Fruit fly (Drosophila melanogaster) whole organism, embryonic: Measurements from ENCODE around the gene DnaJ-1.

ENCODE experiments used
- Ada2b ChIP-seq: fragments of 200-800 bp; sonication (Bioruptor generic); IDR thresholded peaks from 2 replicates; pipeline ENCODE4 v1.3.6; 2022; ENCODE audit warnings: missing biosample characterization, missing genetic modification characterization
- CG10654 ChIP-seq: fragments of 200-800 bp; sonication (Bioruptor generic); optimal IDR thresholded peaks from 2 replicates; lab custom pipeline; 2016; ENCODE audit warnings: missing biosample characterization, missing genetic modification characterization
- CG12155 ChIP-seq: fragments of 200-800 bp; sonication (Bioruptor generic); optimal IDR thresholded peaks from 3 replicates; lab custom pipeline; 2016; ENCODE audit warnings: missing biosample characterization, missing genetic modification characterization
- CG1233 ChIP-seq: fragments of 200-800 bp; sonication (Bioruptor generic); optimal IDR thresholded peaks from 4 replicates; lab custom pipeline; 2018; ENCODE audit warnings: missing biosample characterization, mild to moderate bottlenecking, missing genetic modification characterization
- CG13123 ChIP-seq: fragments of 200-800 bp; sonication (Bioruptor generic); optimal IDR thresholded peaks from 2 replicates; lab custom pipeline; 2016; ENCODE audit warnings: missing biosample characterization, missing genetic modification characterization
- CG14667 ChIP-seq: fragments of 200-800 bp; sonication (Bioruptor generic); IDR thresholded peaks from 2 replicates; pipeline ENCODE4 v1.3.6; 2022; ENCODE audit warnings: missing biosample characterization, missing genetic modification characterization
- CG14860 ChIP-seq: fragments of 200-800 bp; sonication (Bioruptor generic); IDR thresholded peaks from 3 replicates; pipeline ENCODE4 v1.3.6; 2022; ENCODE audit warnings: missing biosample characterization, missing genetic modification characterization; ENCODE audit not compliant: partially characterized antibody
- CG16815 ChIP-seq: fragments of 200-800 bp; sonication (Bioruptor generic); optimal IDR thresholded peaks from 3 replicates; lab custom pipeline; 2017; ENCODE audit warnings: missing biosample characterization, mild to moderate bottlenecking, missing genetic modification characterization
- CG1792 ChIP-seq: fragments of 200-800 bp; sonication (Bioruptor generic); optimal IDR thresholded peaks from 2 replicates; lab custom pipeline; 2016; ENCODE audit warnings: missing biosample characterization, missing genetic modification characterization
- CG18619 ChIP-seq: fragments of 200-800 bp; sonication (Bioruptor generic); optimal IDR thresholded peaks from 3 replicates; lab custom pipeline; 2017; ENCODE audit warnings: missing biosample characterization, mild to moderate bottlenecking, missing genetic modification characterization
- CG2120 ChIP-seq: fragments of 200-800 bp; sonication (Bioruptor generic); optimal IDR thresholded peaks from 3 replicates; lab custom pipeline; 2016; ENCODE audit warnings: missing biosample characterization, missing genetic modification characterization
- CG2875 ChIP-seq: fragments of 200-800 bp; sonication (Bioruptor generic); optimal IDR thresholded peaks from 2 replicates; lab custom pipeline; 2017; ENCODE audit warnings: missing biosample characterization, mild to moderate bottlenecking, missing genetic modification characterization, missing genetic modification reagents
- CG2889 ChIP-seq: fragments of 200-800 bp; sonication (Bioruptor generic); IDR thresholded peaks from 3 replicates; pipeline ENCODE4 v1.3.6; 2022; ENCODE audit warnings: missing biosample characterization, missing genetic modification characterization
- CG4282 ChIP-seq: fragments of 200-800 bp; sonication (Bioruptor generic); optimal IDR thresholded peaks from 2 replicates; lab custom pipeline; 2016; ENCODE audit warnings: missing biosample characterization, missing genetic modification characterization
- CG43689 ChIP-seq: fragments of 200-800 bp; sonication (Bioruptor generic); IDR thresholded peaks from 2 replicates; pipeline ENCODE4 v1.3.6; 2022; ENCODE audit warnings: missing biosample characterization, missing genetic modification characterization
- CG4424 ChIP-seq: fragments of 200-800 bp; sonication (Bioruptor generic); optimal IDR thresholded peaks from 3 replicates; lab custom pipeline; 2016; ENCODE audit warnings: missing biosample characterization, missing genetic modification characterization
- CG6689 ChIP-seq: fragments of 200-800 bp; sonication (Bioruptor generic); IDR thresholded peaks from 2 replicates; pipeline ENCODE4 v1.3.6; 2022; ENCODE audit warnings: missing biosample characterization, missing genetic modification characterization
- CG6854 ChIP-seq: fragments of 200-800 bp; sonication (Bioruptor generic); optimal IDR thresholded peaks from 3 replicates; lab custom pipeline; 2017; ENCODE audit warnings: missing biosample characterization, mild to moderate bottlenecking, missing genetic modification characterization
- CG9437 ChIP-seq: fragments of 200-800 bp; sonication (Bioruptor generic); optimal IDR thresholded peaks from 2 replicates; lab custom pipeline; 2018; ENCODE audit warnings: missing biosample characterization, mild to moderate bottlenecking, missing genetic modification characterization
- CG9797 ChIP-seq: fragments of 200-800 bp; sonication (Bioruptor generic); optimal IDR thresholded peaks from 3 replicates; lab custom pipeline; 2018; ENCODE audit warnings: missing biosample characterization, mild to moderate bottlenecking, missing genetic modification characterization
- Ets65A ChIP-seq: fragments of 200-800 bp; sonication (Bioruptor generic); peaks from one replicate; lab custom pipeline; 2016; ENCODE audit warnings: missing biosample characterization, missing genetic modification characterization
- GATAe ChIP-seq: fragments of 200-800 bp; sonication (Bioruptor generic); conservative IDR thresholded peaks from 2 replicates; pipeline ENCODE4 v1.3.6; 2022; ENCODE audit warnings: missing biosample characterization, missing genetic modification characterization
- Mrtf ChIP-seq: fragments of 200-800 bp; sonication (Bioruptor generic); IDR thresholded peaks from 3 replicates; pipeline ENCODE4 v1.3.6; 2022; ENCODE audit warnings: missing biosample characterization, missing genetic modification characterization
- Vsx1 ChIP-seq: fragments of 200-800 bp; sonication (Bioruptor generic); optimal IDR thresholded peaks from 2 replicates; lab custom pipeline; 2017; ENCODE audit warnings: missing biosample characterization, mild to moderate bottlenecking, missing genetic modification characterization, missing genetic modification reagents
- YL-1 ChIP-seq: fragments of 200-800 bp; sonication (Bioruptor generic); optimal IDR thresholded peaks from 3 replicates; lab custom pipeline; 2017; ENCODE audit warnings: missing biosample characterization, mild to moderate bottlenecking, missing genetic modification characterization
- ab ChIP-seq: fragments of 200-800 bp; sonication (Bioruptor generic); optimal IDR thresholded peaks from 2 replicates; lab custom pipeline; 2016; ENCODE audit warnings: missing biosample characterization, missing genetic modification characterization
- abd-A ChIP-seq: fragments of 200-800 bp; sonication (Bioruptor generic); optimal IDR thresholded peaks from 3 replicates; lab custom pipeline; 2019; ENCODE audit warnings: missing biosample characterization, mild to moderate bottlenecking, missing genetic modification characterization, moderate library complexity
- bbx ChIP-seq: fragments of 200-800 bp; sonication (Bioruptor generic); IDR thresholded peaks from 2 replicates; pipeline ENCODE4 v1.3.6; 2022; ENCODE audit warnings: missing biosample characterization, missing genetic modification characterization; ENCODE audit not compliant: partially characterized antibody
- bsh ChIP-seq, 2 experiments: fragments of 200-800 bp; sonication (Bioruptor generic); optimal IDR thresholded peaks; 2 replicates each; lab custom pipeline; 2017 to 2018; ENCODE audit warnings: mild to moderate bottlenecking in 2 of 2, missing biosample characterization in 2 of 2, missing genetic modification characterization in 2 of 2, moderate library complexity in 1 of 2
- crol ChIP-seq: fragments of 200-800 bp; sonication (Bioruptor generic); IDR thresholded peaks from 2 replicates; pipeline ENCODE4 v1.3.6; 2022; ENCODE audit warnings: missing biosample characterization, missing genetic modification characterization
- crp ChIP-seq, 2 experiments: fragments of 200-800 bp; sonication (Bioruptor generic); optimal IDR thresholded peaks; 2 replicates in 1 of 2; 3 replicates in 1 of 2; lab custom pipeline; 2017; ENCODE audit warnings: missing biosample characterization in 2 of 2, missing genetic modification characterization in 2 of 2, mild to moderate bottlenecking in 1 of 2, moderate library complexity in 1 of 2
- danr ChIP-seq: fragments of 200-800 bp; sonication (Bioruptor generic); IDR thresholded peaks from 2 replicates; pipeline ENCODE4 v1.3.6; 2022; ENCODE audit warnings: missing biosample characterization, missing genetic modification characterization
- dati ChIP-seq: fragments of 200-800 bp; sonication (Bioruptor generic); IDR thresholded peaks from 2 replicates; pipeline ENCODE4 v1.3.6; 2022; ENCODE audit warnings: missing biosample characterization, missing genetic modification characterization
- dimm ChIP-seq: fragments of 200-800 bp; sonication (Bioruptor generic); IDR thresholded peaks from 2 replicates; pipeline ENCODE4 v1.3.6; 2022; ENCODE audit warnings: missing biosample characterization, missing genetic modification characterization
- dm ChIP-seq: fragments of 200-800 bp; sonication (Bioruptor generic); optimal IDR thresholded peaks from 3 replicates; lab custom pipeline; 2016; ENCODE audit warnings: missing biosample characterization, missing genetic modification characterization
- esg ChIP-seq: fragments of 200-800 bp; sonication (Bioruptor generic); conservative IDR thresholded peaks from 2 replicates; pipeline ENCODE4 v1.3.6; 2022; ENCODE audit warnings: missing biosample characterization, missing genetic modification characterization
- ham ChIP-seq: fragments of 200-800 bp; sonication (Bioruptor generic); IDR thresholded peaks from 2 replicates; pipeline ENCODE4 v1.3.6; 2022; ENCODE audit warnings: missing biosample characterization, missing genetic modification characterization
- hb ChIP-seq: fragments of 200-800 bp; sonication (Bioruptor generic); IDR thresholded peaks from 3 replicates; pipeline ENCODE4 v1.3.6; 2022; ENCODE audit warnings: missing biosample characterization, missing genetic modification characterization; ENCODE audit not compliant: partially characterized antibody
- ind ChIP-seq: fragments of 200-800 bp; sonication (Bioruptor generic); optimal IDR thresholded peaks from 3 replicates; lab custom pipeline; 2016; ENCODE audit warnings: missing biosample characterization, missing genetic modification characterization
- insv ChIP-seq, 2 experiments: fragments of 200-800 bp; sonication (Bioruptor generic); optimal IDR thresholded peaks; 3 replicates each; lab custom pipeline; 2016 to 2018; ENCODE audit warnings: missing biosample characterization in 2 of 2, missing genetic modification characterization in 2 of 2
- maf-S ChIP-seq: fragments of 200-800 bp; sonication (Bioruptor generic); optimal IDR thresholded peaks from 2 replicates; lab custom pipeline; 2016; ENCODE audit warnings: missing biosample characterization, missing genetic modification characterization
- nom ChIP-seq: fragments of 200-800 bp; sonication (Bioruptor generic); optimal IDR thresholded peaks from 2 replicates; lab custom pipeline; 2017; ENCODE audit warnings: missing biosample characterization, missing genetic modification characterization, mild to moderate bottlenecking, moderate library complexity, missing genetic modification reagents
- pho ChIP-seq: fragments of 200-800 bp; sonication (Bioruptor generic); optimal IDR thresholded peaks from 2 replicates; lab custom pipeline; 2016; ENCODE audit warnings: missing biosample characterization, missing genetic modification characterization
- pita ChIP-seq: fragments of 200-800 bp; sonication (Bioruptor generic); optimal IDR thresholded peaks from 2 replicates; lab custom pipeline; 2017; ENCODE audit warnings: missing biosample characterization, mild to moderate bottlenecking, missing genetic modification characterization
- pros ChIP-seq: fragments of 200-800 bp; sonication (Bioruptor generic); optimal IDR thresholded peaks from 3 replicates; lab custom pipeline; 2019; ENCODE audit warnings: missing biosample characterization, mild to moderate bottlenecking, missing genetic modification characterization, moderate library complexity
- pum ChIP-seq: fragments of 200-800 bp; sonication (Bioruptor generic); optimal IDR thresholded peaks from 2 replicates; lab custom pipeline; 2016; ENCODE audit warnings: missing biosample characterization, missing genetic modification characterization
- pzg ChIP-seq: fragments of 200-800 bp; sonication (Bioruptor generic); optimal IDR thresholded peaks from 3 replicates; lab custom pipeline; 2018; ENCODE audit warnings: missing biosample characterization, mild to moderate bottlenecking, missing genetic modification characterization, moderate library complexity
- ro ChIP-seq: fragments of 200-800 bp; sonication (Bioruptor generic); IDR thresholded peaks from 2 replicates; pipeline ENCODE4 v1.3.6; 2022; ENCODE audit warnings: missing biosample characterization, missing genetic modification characterization
- tin ChIP-seq: fragments of 200-800 bp; sonication (Bioruptor generic); optimal IDR thresholded peaks from 3 replicates; lab custom pipeline; 2016; ENCODE audit warnings: missing biosample characterization, missing genetic modification characterization
- vnd ChIP-seq: fragments of 200-800 bp; sonication (Bioruptor generic); IDR thresholded peaks from 3 replicates; pipeline ENCODE4 v1.3.6; 2022; ENCODE audit warnings: missing biosample characterization, missing genetic modification characterization; ENCODE audit not compliant: partially characterized antibody

Gene DnaJ-1

dm6 chr3L:5770817-5771425 is 18.9 kb upstream of the DnaJ-1 start (continued):
- TF ChIP-seq CG13123 (GFP tag; lab: Kevin White, UChicago) = peak; percentile 67
- peak in 1 of 2 experiments; percentile 76 for TF ChIP-seq crp (GFP tag; optimal IDR thresholded peaks at IDR 0.05; lab: Kevin White, UChicago)
- peak; percentile 25 for TF ChIP-seq CG9797 (GFP tag; lab: Kevin White, UChicago)
- no peak; the same call in 1 of the 2 replicates for TF ChIP-seq CG14667 (GFP tag; lab: Robert Waterston, UW)
- TF ChIP-seq insv (GFP tag; optimal IDR thresholded peaks at IDR 0.05; lab: Kevin White, UChicago) = peak in 1 of 2 experiments; percentile 75
- peak; percentile 52 for TF ChIP-seq bbx (GFP tag; lab: Robert Waterston, UW)
- peak; percentile 46; the same call in 1 of the 3 replicates for TF ChIP-seq CG2889 (GFP tag; lab: Robert Waterston, UW)
- peak; percentile 88 for TF ChIP-seq crol (GFP tag; lab: Robert Waterston, UW)
- TF ChIP-seq GATAe (GFP tag; lab: Robert Waterston, UW) = peak; percentile 96
- TF ChIP-seq CG9437 (GFP tag; lab: Kevin White, UChicago) = peak; percentile 80
- no peak for TF ChIP-seq ro
- TF ChIP-seq dati (GFP tag; lab: Robert Waterston, UW) = no peak
- no peak; the same call in 1 of the 2 replicates for TF ChIP-seq dimm
- peak; percentile 83 for TF ChIP-seq maf-S
- TF ChIP-seq ab (GFP tag; lab: Kevin White, UChicago) = peak; percentile 19
- TF ChIP-seq CG16815 (GFP tag; lab: Kevin White, UChicago) = peak; percentile 71
- TF ChIP-seq hb (GFP tag; lab: Robert Waterston, UW) = no peak
- TF ChIP-seq CG1233 (GFP tag; lab: Kevin White, UChicago) = peak; percentile 87
- peak; percentile 85 for TF ChIP-seq CG12155 (GFP tag; lab: Kevin White, UChicago)
- peak; percentile 45 for TF ChIP-seq CG2875 (GFP tag; lab: Kevin White, UChicago)
- TF ChIP-seq ham (GFP tag; lab: Robert Waterston, UW) = no peak
- peak; percentile 96 for TF ChIP-seq Ets65A (GFP tag; lab: Kevin White, UChicago)
- TF ChIP-seq CG6689 (GFP tag; lab: Robert Waterston, UW) = peak; percentile 62
- TF ChIP-seq tin (GFP tag; lab: Kevin White, UChicago) = peak; percentile 75
- TF ChIP-seq YL-1 (GFP tag; lab: Kevin White, UChicago) = peak; percentile 90
- TF ChIP-seq danr = peak; percentile 27; the same call in 1 of the 2 replicates
- TF ChIP-seq CG1792 (GFP tag; lab: Kevin White, UChicago) = peak; percentile 77
- TF ChIP-seq CG18619 (GFP tag; lab: Kevin White, UChicago) = peak; percentile 85
- TF ChIP-seq pita (GFP tag; lab: Kevin White, UChicago) = no peak
- peak; percentile 64 for TF ChIP-seq dm (GFP tag; lab: Kevin White, UChicago)
- TF ChIP-seq bsh (GFP tag; optimal IDR thresholded peaks at IDR 0.05; lab: Kevin White, UChicago) = peak; percentile 54 to 81
- peak; percentile 58 for TF ChIP-seq nom (GFP tag; lab: Kevin White, UChicago)
- peak; percentile 87 for TF ChIP-seq ind
- no peak for TF ChIP-seq abd-A (tag; lab: Kevin White, UChicago)
- TF ChIP-seq esg = peak; percentile 81
- peak; percentile 93 for TF ChIP-seq CG2120 (GFP tag; lab: Kevin White, UChicago)
- no peak for TF ChIP-seq CG14860 (GFP tag; lab: Robert Waterston, UW)
- TF ChIP-seq CG4282 (GFP tag; lab: Kevin White, UChicago) = peak; percentile 49
- TF ChIP-seq pho (GFP tag; lab: Kevin White, UChicago) = peak; percentile 92
- peak; percentile 43; the same call in 1 of the 3 replicates for TF ChIP-seq Mrtf (GFP tag; lab: Robert Waterston, UW)
- TF ChIP-seq vnd (GFP tag; lab: Robert Waterston, UW) = no peak
- no peak for TF ChIP-seq Vsx1 (GFP tag; lab: Kevin White, UChicago)
- TF ChIP-seq pum (GFP tag; lab: Kevin White, UChicago) = peak; percentile 79
- TF ChIP-seq pzg = peak; percentile 81
- peak; percentile 76 for TF ChIP-seq CG10654 (GFP tag; lab: Kevin White, UChicago)
- TF ChIP-seq CG6854 = peak; percentile 67
- TF ChIP-seq CG43689 = 0 out of 2 replicates have a peak, but pooled peaks have one; percentile 22
- TF ChIP-seq Ada2b (GFP tag; lab: Robert Waterston, UW) = peak; percentile 73
- TF ChIP-seq pros (GFP tag; lab: Kevin White, UChicago) = peak; percentile 70
- TF ChIP-seq CG4424 (GFP tag; lab: Kevin White, UChicago) = peak; percentile 82
